Worm (Caenorhabditis elegans) whole organism, L2 larva: Measurements from ENCODE around the gene C56G2.22.

Experiments
- F13H6.1 ChIP-seq: sonication (generic microtip); optimal IDR thresholded peaks from 2 replicates; lab custom pipeline; 2016; ENCODE audit warnings: missing genetic modification characterization, missing compliant biosample characterization
- R02D3.7 ChIP-seq: fragments of 150-350 bp; optimal IDR thresholded peaks from 2 replicates; lab custom pipeline; 2014; ENCODE audit warnings: missing biosample characterization, missing genetic modification characterization
- ZK546.5 ChIP-seq: sonication (generic microtip); optimal IDR thresholded peaks from 2 replicates; lab custom pipeline; 2017; ENCODE audit warnings: missing biosample characterization, missing genetic modification characterization
- alr-1 ChIP-seq: fragments of 150-350 bp; optimal IDR thresholded peaks from 2 replicates; lab custom pipeline; 2014; ENCODE audit warnings: missing biosample characterization, missing genetic modification characterization
- aly-2 ChIP-seq: fragments of 150-350 bp; optimal IDR thresholded peaks from 2 replicates; lab custom pipeline; 2014; ENCODE audit warnings: missing biosample characterization, missing genetic modification characterization
- ceh-82 ChIP-seq: fragments of 150-350 bp; optimal IDR thresholded peaks from 2 replicates; lab custom pipeline; 2014; ENCODE audit warnings: missing biosample characterization, missing genetic modification characterization
- crh-2 ChIP-seq: sonication (generic microtip); optimal IDR thresholded peaks from 2 replicates; lab custom pipeline; 2017; ENCODE audit warnings: missing biosample characterization, missing genetic modification characterization
- dmd-4 ChIP-seq: sonication (generic microtip); optimal IDR thresholded peaks from 2 replicates; lab custom pipeline; 2017; ENCODE audit warnings: missing biosample characterization, missing genetic modification characterization
- egl-27 ChIP-seq: sonication (generic microtip); optimal IDR thresholded peaks from 3 replicates; lab custom pipeline; 2017; ENCODE audit warnings: missing biosample characterization, missing genetic modification reagents, missing genetic modification characterization
- elt-1 ChIP-seq: fragments of 150-350 bp; optimal IDR thresholded peaks from 2 replicates; lab custom pipeline; 2014; ENCODE audit warnings: missing biosample characterization, missing genetic modification characterization
- elt-3 ChIP-seq: sonication (generic microtip); optimal IDR thresholded peaks from 2 replicates; lab custom pipeline; 2017; ENCODE audit warnings: missing biosample characterization, missing genetic modification characterization
- fos-1 ChIP-seq: fragments of 150-350 bp; optimal IDR thresholded peaks from 2 replicates; lab custom pipeline; 2014; ENCODE audit warnings: missing biosample characterization, missing genetic modification characterization
- gmeb-1 ChIP-seq: fragments of 150-350 bp; optimal IDR thresholded peaks from 2 replicates; lab custom pipeline; 2014; ENCODE audit warnings: missing biosample characterization, missing genetic modification characterization
- lin-11 ChIP-seq: fragments of 150-350 bp; sonication (generic microtip); optimal IDR thresholded peaks from 2 replicates; lab custom pipeline; 2014; ENCODE audit warnings: missing biosample characterization, missing genetic modification characterization, inconsistent platforms, mixed read lengths
- lin-13 ChIP-seq: fragments of 150-350 bp; optimal IDR thresholded peaks from 2 replicates; lab custom pipeline; 2014; ENCODE audit warnings: missing biosample characterization, missing genetic modification reagents, missing genetic modification characterization
- lin-39 ChIP-seq: fragments of 150-350 bp; optimal IDR thresholded peaks from 2 replicates; lab custom pipeline; 2014; ENCODE audit warnings: missing biosample characterization, missing genetic modification reagents, missing genetic modification characterization
- lsy-2 ChIP-seq, 2 experiments: fragments of 150-350 bp in 1 of 2; sonication (generic microtip) in 1 of 2; optimal IDR thresholded peaks; 2 replicates each; lab custom pipeline; 2014 to 2017; ENCODE audit warnings: missing biosample characterization in 2 of 2, missing genetic modification characterization in 2 of 2
- mab-5 ChIP-seq: fragments of 150-350 bp; optimal IDR thresholded peaks from 2 replicates; lab custom pipeline; 2014; ENCODE audit warnings: missing biosample characterization, missing genetic modification characterization
- mdl-1 ChIP-seq, 2 experiments: fragments of 150-350 bp in 1 of 2; sonication (generic microtip) in 1 of 2; optimal IDR thresholded peaks; 2 replicates each; lab custom pipeline; 2017; ENCODE audit warnings: missing biosample characterization in 2 of 2, missing genetic modification characterization in 2 of 2
- nhr-10 ChIP-seq: sonication (generic microtip); optimal IDR thresholded peaks from 2 replicates; lab custom pipeline; 2017; ENCODE audit warnings: missing biosample characterization, missing genetic modification characterization
- nhr-12 ChIP-seq: fragments of 150-350 bp; optimal IDR thresholded peaks from 2 replicates; lab custom pipeline; 2014; ENCODE audit warnings: missing biosample characterization, missing genetic modification characterization
- nhr-21 ChIP-seq: fragments of 150-350 bp; optimal IDR thresholded peaks from 2 replicates; lab custom pipeline; 2014; ENCODE audit warnings: missing biosample characterization, missing genetic modification characterization
- nhr-23 ChIP-seq: fragments of 150-350 bp; optimal IDR thresholded peaks from 2 replicates; lab custom pipeline; 2014; ENCODE audit warnings: missing biosample characterization, missing genetic modification reagents, missing genetic modification characterization
- nhr-25 ChIP-seq: fragments of 150-350 bp; sonication (generic microtip); optimal IDR thresholded peaks from 3 replicates; lab custom pipeline; 2014; ENCODE audit warnings: missing biosample characterization, missing genetic modification characterization
- nhr-6 ChIP-seq: fragments of 150-350 bp; optimal IDR thresholded peaks from 2 replicates; lab custom pipeline; 2014; ENCODE audit warnings: missing biosample characterization, missing genetic modification characterization
- nhr-77 ChIP-seq: fragments of 150-350 bp; optimal IDR thresholded peaks from 2 replicates; lab custom pipeline; 2014; ENCODE audit warnings: missing biosample characterization, missing genetic modification characterization
- peb-1 ChIP-seq: fragments of 150-350 bp; optimal IDR thresholded peaks from 2 replicates; lab custom pipeline; 2014; ENCODE audit warnings: missing biosample characterization, missing genetic modification characterization
- sem-4 ChIP-seq: fragments of 150-350 bp; optimal IDR thresholded peaks from 2 replicates; lab custom pipeline; 2014; ENCODE audit warnings: missing biosample characterization, missing genetic modification reagents, missing genetic modification characterization
- skn-1 ChIP-seq: sonication (generic microtip); optimal IDR thresholded peaks from 2 replicates; lab custom pipeline; 2017; ENCODE audit warnings: missing biosample characterization, missing genetic modification characterization
- sma-3 ChIP-seq: sonication (generic microtip); optimal IDR thresholded peaks from 2 replicates; lab custom pipeline; 2016; ENCODE audit warnings: missing genetic modification reagents, missing genetic modification characterization, missing compliant biosample characterization
- sma-9 ChIP-seq, 2 experiments: fragments of 150-350 bp in 1 of 2; sonication (generic microtip) in 1 of 2; optimal IDR thresholded peaks; 2 replicates each; lab custom pipeline; 2014 to 2016; ENCODE audit warnings: missing genetic modification characterization in 2 of 2, mild to moderate bottlenecking in 1 of 2, missing biosample characterization in 1 of 2, missing compliant biosample characterization in 1 of 2, missing genetic modification reagents in 1 of 2, moderate library complexity in 1 of 2
- snpc-4 ChIP-seq: fragments of 150-350 bp; optimal IDR thresholded peaks from 2 replicates; lab custom pipeline; 2014; ENCODE audit warnings: missing biosample characterization, missing genetic modification characterization
- unc-39 ChIP-seq: fragments of 150-350 bp; optimal IDR thresholded peaks from 2 replicates; lab custom pipeline; 2014; ENCODE audit warnings: missing biosample characterization, missing genetic modification characterization
- unc-55 ChIP-seq: fragments of 150-350 bp; sonication (generic microtip); optimal IDR thresholded peaks from 3 replicates; lab custom pipeline; 2014; ENCODE audit warnings: missing biosample characterization, missing genetic modification reagents, missing genetic modification characterization
- zag-1 ChIP-seq: fragments of 150-350 bp; optimal IDR thresholded peaks from 2 replicates; lab custom pipeline; 2014; ENCODE audit warnings: missing biosample characterization, missing genetic modification characterization
- ztf-1 ChIP-seq: fragments of 200-800 bp; sonication (Bioruptor generic); conservative IDR thresholded peaks from 2 replicates; pipeline ENCODE4 v1.3.6; 2022; ENCODE audit warnings: missing genetic modification characterization, missing compliant biosample characterization
- ztf-11 ChIP-seq: sonication (generic microtip); optimal IDR thresholded peaks from 2 replicates; lab custom pipeline; 2017; ENCODE audit warnings: missing biosample characterization, missing genetic modification characterization
- ztf-4 ChIP-seq: fragments of 150-350 bp; optimal IDR thresholded peaks from 2 replicates; lab custom pipeline; 2014; ENCODE audit warnings: missing biosample characterization, missing genetic modification characterization

C56G2.22 gene

ce11 chrIII:6382987-6383602 is 36.8 kb downstream of the C56G2.22 start, which contains the start of gene let-716:
Gene let-716, plus strand, starts transcription at chrIII:6383552.
- TF ChIP-seq snpc-4 (tag; lab: Kevin White, UChicago) = no peak
- no peak for TF ChIP-seq sma-9 (GFP tag; optimal IDR thresholded peaks at IDR 0.05; lab: Kevin White, UChicago)
- TF ChIP-seq sma-9 (tag; optimal IDR thresholded peaks at IDR 0.05; lab: Kevin White, UChicago) = no peak
- no peak for TF ChIP-seq alr-1 (tag; lab: Kevin White, UChicago)
- TF ChIP-seq nhr-23 (tag; lab: Kevin White, UChicago) = no peak
- no peak for TF ChIP-seq mab-5 (tag; lab: Kevin White, UChicago)
- no peak for TF ChIP-seq ceh-82
- TF ChIP-seq unc-55 (GFP tag; lab: Kevin White, UChicago) = peak; percentile 51
- peak; percentile 6 for TF ChIP-seq fos-1
- TF ChIP-seq ztf-1 = no peak
- TF ChIP-seq nhr-12 = no peak
- TF ChIP-seq lin-39 = no peak
- TF ChIP-seq nhr-21 = peak; percentile 21
- no peak for TF ChIP-seq mdl-1 (tag; optimal IDR thresholded peaks at IDR 0.05; lab: Kevin White, UChicago)
- TF ChIP-seq F13H6.1 (tag; lab: Kevin White, UChicago) = no peak
- TF ChIP-seq aly-2 (tag; lab: Kevin White, UChicago) = no peak
- TF ChIP-seq elt-3 (tag; lab: Kevin White, UChicago) = no peak
- no peak for TF ChIP-seq peb-1 (tag; lab: Kevin White, UChicago)
- TF ChIP-seq nhr-77 (tag; lab: Kevin White, UChicago) = no peak
- TF ChIP-seq ZK546.5 (tag; lab: Kevin White, UChicago) = no peak
- TF ChIP-seq crh-2 (tag; lab: Kevin White, UChicago) = peak; percentile 5
- peak; percentile 85 to 97 for TF ChIP-seq lsy-2 (tag; optimal IDR thresholded peaks at IDR 0.05; lab: Kevin White, UChicago)
- no peak for TF ChIP-seq egl-27 (tag; lab: Kevin White, UChicago)
- TF ChIP-seq elt-1 (tag; lab: Kevin White, UChicago) = no peak
- no peak for TF ChIP-seq unc-39 (tag; lab: Kevin White, UChicago)
- TF ChIP-seq sma-3 (GFP tag; lab: Kevin White, UChicago) = no peak
- no peak for TF ChIP-seq nhr-6 (tag; lab: Kevin White, UChicago)
- TF ChIP-seq ztf-4 (tag; lab: Kevin White, UChicago) = no peak
- TF ChIP-seq nhr-25 (tag; lab: Kevin White, UChicago) = no peak
- TF ChIP-seq lin-11 (tag; lab: Kevin White, UChicago) = no peak

ce11 chrIII:6389533-6389932 is 43.3 kb downstream of the C56G2.22 start, which contains the start of gene C16A3.2:
Gene C16A3.2, plus strand, starts transcription at chrIII:6389833.
- TF ChIP-seq gmeb-1 (no peak), zag-1 (tag; lab: Kevin White, UChicago) (no peak), ztf-11 (tag; lab: Kevin White, UChicago) (no peak), F13H6.1 (tag; lab: Kevin White, UChicago) (no peak), lin-39 (no peak), nhr-6 (tag; lab: Kevin White, UChicago) (no peak), mab-5 (tag; lab: Kevin White, UChicago) (no peak), R02D3.7 (tag; lab: Kevin White, UChicago) (no peak), lin-13 (no peak), fos-1 (no peak), sem-4 (tag; lab: Kevin White, UChicago) (no peak), dmd-4 (tag; lab: Kevin White, UChicago) (no peak), skn-1 (tag; lab: Kevin White, UChicago) (no peak), unc-39 (tag; lab: Kevin White, UChicago) (no peak), nhr-10 (tag; lab: Kevin White, UChicago) (no peak)

- TF ChIP-seq lsy-2 (tag; optimal IDR thresholded peaks at IDR 0.05; lab: Kevin White, UChicago) (no peak), nhr-6 (tag; lab: Kevin White, UChicago) (no peak), nhr-23 (tag; lab: Kevin White, UChicago) (no peak)
These were observed 44.4 kb downstream of the C56G2.22 start, which contains the start of gene smrc-1 for ce11 chrIII:6390644-6391043. Gene smrc-1, plus strand, starts transcription at chrIII:6390944.
